Worm (Caenorhabditis elegans): ENCODE measurements around the gene slc-36.5.

DNA sequence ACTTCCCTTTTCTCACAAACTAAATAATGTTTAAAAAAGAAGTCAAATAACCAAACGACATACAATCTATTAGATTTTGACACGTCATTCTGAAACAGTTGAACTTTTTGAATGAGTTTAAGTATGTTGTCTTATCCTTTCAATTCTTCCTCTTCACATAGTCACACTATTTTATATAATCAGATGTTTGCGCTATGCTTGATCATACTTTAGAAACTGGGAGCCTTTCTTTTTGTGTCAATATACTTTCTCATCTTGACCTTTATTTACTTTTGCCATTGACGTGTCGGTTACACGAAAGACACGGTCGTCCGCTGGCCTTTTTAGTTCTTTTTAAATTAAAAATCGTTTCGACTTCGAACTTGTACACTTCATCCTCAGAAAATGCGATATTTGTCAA lies 24.9 kb downstream of the slc-36.5 start, which contains the start of gene C04A2.15:
- TF ChIP-seq nhr-25 (tag; optimal IDR thresholded peaks at IDR 0.05) (no peak), nhr-11 (tag; optimal IDR thresholded peaks at IDR 0.05) (no peak), egl-27 (tag; optimal IDR thresholded peaks at IDR 0.05) (no peak), alr-1 (tag; optimal IDR thresholded peaks at IDR 0.05) (no peak), unc-55 (GFP tag; optimal IDR thresholded peaks at IDR 0.05) (no peak), nhr-237 (tag; optimal IDR thresholded peaks at IDR 0.05) (no peak), snpc-4 (tag; optimal IDR thresholded peaks at IDR 0.05) (no peak), skn-1 (tag; optimal IDR thresholded peaks at IDR 0.05) (no peak), unc-62 (GFP tag; optimal IDR thresholded peaks at IDR 0.05) (no peak), unc-39 (tag; optimal IDR thresholded peaks at IDR 0.05) (no peak), nhr-12 (tag; optimal IDR thresholded peaks at IDR 0.05) (no peak), R02D3.7 (tag; optimal IDR thresholded peaks at IDR 0.05) (no peak), ceh-82 (tag; optimal IDR thresholded peaks at IDR 0.05) (no peak), dmd-4 (tag; optimal IDR thresholded peaks at IDR 0.05) (no peak)

All from whole organism, L2 larva.